Worm (Caenorhabditis elegans) whole organism, L2 larva: ENCODE data around the gene sdz-19.

Source experiments
- ceh-82 ChIP-seq: fragments of 150-350 bp; optimal IDR thresholded peaks from 2 replicates; lab custom pipeline; 2014; ENCODE audit warnings: missing biosample characterization, missing genetic modification characterization
- elt-3 ChIP-seq: sonication (generic microtip); optimal IDR thresholded peaks from 2 replicates; lab custom pipeline; 2017; ENCODE audit warnings: missing biosample characterization, missing genetic modification characterization
- nhr-10 ChIP-seq: sonication (generic microtip); optimal IDR thresholded peaks from 2 replicates; lab custom pipeline; 2017; ENCODE audit warnings: missing biosample characterization, missing genetic modification characterization
- unc-62 ChIP-seq: fragments of 150-350 bp; optimal IDR thresholded peaks from 2 replicates; lab custom pipeline; 2014; ENCODE audit warnings: missing biosample characterization, missing genetic modification reagents, missing genetic modification characterization
- ztf-4 ChIP-seq: fragments of 150-350 bp; optimal IDR thresholded peaks from 2 replicates; lab custom pipeline; 2014; ENCODE audit warnings: missing biosample characterization, missing genetic modification characterization

DNA sequence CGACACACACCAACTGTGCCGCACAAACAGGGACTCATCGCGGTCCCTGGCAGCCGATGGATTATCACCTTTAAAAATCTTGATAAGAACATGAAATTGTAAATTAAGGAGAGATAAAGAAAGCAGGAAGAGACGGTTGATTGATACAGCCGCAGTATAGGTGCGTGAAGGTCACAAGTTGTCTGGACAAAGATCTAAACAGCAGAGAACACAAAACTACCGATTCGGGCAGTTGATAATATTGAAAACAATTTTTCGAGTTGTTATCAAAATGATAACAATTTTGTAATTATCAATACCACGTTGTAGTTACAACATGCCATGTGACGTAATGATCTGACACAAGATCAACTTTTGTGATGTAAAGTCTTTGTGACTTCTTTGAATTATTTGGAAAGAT, 2.4 kb downstream of the sdz-19 start:
- TF ChIP-seq ztf-4 (tag; lab: Kevin White, UChicago) = peak; percentile 19
- TF ChIP-seq ceh-82 (tag; lab: Kevin White, UChicago) = no peak
- TF ChIP-seq nhr-10 = no peak
- TF ChIP-seq elt-3 (tag; lab: Kevin White, UChicago) = no peak
- no peak for TF ChIP-seq unc-62 (GFP tag; lab: Kevin White, UChicago)
